Fruit fly (Drosophila melanogaster): ENCODE measurements around the gene CG4617.

- peak; percentile 76 for TF ChIP-seq CG11617 (GFP tag; optimal IDR thresholded peaks at IDR 0.05)
- no peak for TF ChIP-seq cic (GFP tag; optimal IDR thresholded peaks at IDR 0.05)
- peak; percentile 65 for TF ChIP-seq CG14711 (tag; optimal IDR thresholded peaks at IDR 0.05)
- no peak for TF ChIP-seq cnc (optimal IDR thresholded peaks at IDR 0.05)
- peak; percentile 77 for TF ChIP-seq CG7045 (GFP tag; optimal IDR thresholded peaks at IDR 0.05)
- peak; percentile 3 for TF ChIP-seq ovo (GFP tag; optimal IDR thresholded peaks at IDR 0.05)
- TF ChIP-seq Clk (GFP tag; optimal IDR thresholded peaks at IDR 0.05) = peak; percentile 8
- TF ChIP-seq tj (GFP tag; optimal IDR thresholded peaks at IDR 0.05) = peak; percentile 62
- peak; percentile 61 for TF ChIP-seq CG1620 (GFP tag; optimal IDR thresholded peaks at IDR 0.05)
- TF ChIP-seq Crg-1 (GFP tag; optimal IDR thresholded peaks at IDR 0.05) = peak; percentile 61
- no peak for TF ChIP-seq kay (GFP tag; ENCODE audit: borderline replicate concordance)
- TF ChIP-seq CG33017 (tag; optimal IDR thresholded peaks at IDR 0.05) = peak; percentile 85
- TF ChIP-seq toe (GFP tag; optimal IDR thresholded peaks at IDR 0.05) = peak; percentile 64
Measured at dm6 chrX:7101302-7102012, 2.8 kb downstream of the CG4617 start.

Data from whole organism, adult.